Worm (Caenorhabditis elegans): Measurements from ENCODE around the gene dyf-13.

Gene dyf-13

DNA sequence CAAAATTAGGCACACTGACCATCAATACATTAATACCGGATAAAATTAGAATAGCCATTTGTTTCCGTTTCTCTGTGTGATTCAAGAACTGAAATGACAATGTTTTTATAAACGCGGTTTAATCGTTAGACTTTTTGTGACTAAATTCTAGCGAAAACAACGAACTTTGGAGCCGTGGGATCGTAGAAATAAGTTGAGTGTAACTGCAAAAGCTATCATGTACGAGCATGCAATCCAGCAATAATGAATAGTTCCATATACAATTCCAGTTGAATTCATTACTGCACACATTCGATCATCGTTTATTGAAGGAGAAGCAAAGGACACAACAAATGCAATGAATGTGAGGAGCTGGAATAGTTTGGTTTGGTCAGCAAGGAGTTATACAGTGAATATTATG lies 15.0 kb upstream of the dyf-13 start:
- TF ChIP-seq nfya-1 (tag; optimal IDR thresholded peaks at IDR 0.05; ENCODE audit: insufficient read depth), result no peak

DNA sequence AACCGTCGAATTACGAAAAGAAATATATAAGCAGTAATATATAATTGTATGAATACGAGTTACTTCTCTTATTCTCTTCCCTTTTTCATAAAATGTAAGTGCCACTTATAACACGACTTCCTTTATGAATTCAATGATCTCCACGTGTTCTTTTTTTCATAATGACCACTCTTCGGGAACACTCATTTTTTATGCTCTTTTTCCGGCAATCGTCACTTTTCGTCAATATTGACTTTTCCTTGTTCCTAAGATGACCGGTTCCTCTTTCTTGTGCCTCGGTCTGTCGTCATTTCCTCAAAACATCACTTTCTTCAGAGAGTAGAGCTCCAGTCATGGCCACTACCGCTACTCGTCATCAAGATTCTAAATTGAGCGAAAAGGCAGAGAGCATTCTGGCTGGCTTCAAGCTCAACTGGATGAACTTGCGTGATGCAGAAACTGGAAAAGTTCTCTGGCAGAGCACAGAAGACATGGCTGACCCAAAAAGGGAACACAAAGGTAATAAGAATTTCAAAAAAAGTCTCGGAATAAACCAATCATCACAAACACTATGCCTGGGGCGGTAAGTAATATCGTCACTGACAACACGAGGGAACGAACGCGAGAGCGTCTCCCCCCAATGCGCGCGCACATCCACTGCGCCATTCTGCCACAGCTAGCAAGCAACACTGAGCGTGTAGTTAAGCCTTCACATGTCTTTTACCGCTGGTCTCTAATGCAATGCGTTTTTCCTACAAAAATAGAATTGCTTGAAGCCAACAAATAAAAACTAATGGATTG lies 12.5 kb upstream of the dyf-13 start, which contains the start of gene pdl-1:
TSS of gene pdl-1 (plus strand) at position 309 of the 780 bp plus-strand sequence.
- TF ChIP-seq elt-1 (tag; optimal IDR thresholded peaks at IDR 0.05) (no peak), tbx-2 (tag; optimal IDR thresholded peaks at IDR 0.05) (peak; percentile 62), jun-1 (tag; optimal IDR thresholded peaks at IDR 0.05) (peak; percentile 15), lin-39 (tag; optimal IDR thresholded peaks at IDR 0.05) (peak; percentile 68), daf-12 (tag; optimal IDR thresholded peaks at IDR 0.05) (no peak), snpc-4 (tag; optimal IDR thresholded peaks at IDR 0.05) (peak; percentile 60), ztf-4 (tag; optimal IDR thresholded peaks at IDR 0.05) (peak; percentile 72), ztf-11 (tag; optimal IDR thresholded peaks at IDR 0.05) (no peak), R02D3.7 (tag; optimal IDR thresholded peaks at IDR 0.05) (peak; percentile 16), nhr-77 (tag; optimal IDR thresholded peaks at IDR 0.05) (peak; percentile 27), ceh-82 (tag; optimal IDR thresholded peaks at IDR 0.05) (peak; percentile 59), elt-2 (tag; optimal IDR thresholded peaks at IDR 0.05) (peak; percentile 36), nhr-25 (tag; optimal IDR thresholded peaks at IDR 0.05) (no peak), pqm-1 (tag; optimal IDR thresholded peaks at IDR 0.05) (peak; percentile 11), lin-15B (tag; optimal IDR thresholded peaks at IDR 0.05) (peak; percentile 14), nhr-43 (tag; optimal IDR thresholded peaks at IDR 0.05; ENCODE audit: poor library complexity, severe bottlenecking) (peak; percentile 75), aly-2 (tag; optimal IDR thresholded peaks at IDR 0.05) (no peak), egl-5 (tag; optimal IDR thresholded peaks at IDR 0.05) (peak; percentile 25), pha-4 (tag; optimal IDR thresholded peaks at IDR 0.05) (peak; percentile 87), ama-1 (optimal IDR thresholded peaks at IDR 0.05) (peak; percentile 69), skn-1 (tag; optimal IDR thresholded peaks at IDR 0.05) (peak; percentile 6), nfya-1 (tag; optimal IDR thresholded peaks at IDR 0.05; ENCODE audit: insufficient read depth) (peak; percentile 68), unc-39 (tag; optimal IDR thresholded peaks at IDR 0.05) (no peak)

ce11 chrII:7182630-7183029 lies 11.5 kb upstream of the dyf-13 start:
- TF ChIP-seq lin-39 (tag; optimal IDR thresholded peaks at IDR 0.05) (no peak), hmg-11 (tag; optimal IDR thresholded peaks at IDR 0.05) (peak; percentile 57), fkh-10 (GFP tag; optimal IDR thresholded peaks at IDR 0.05) (peak; percentile 72), daf-12 (tag; optimal IDR thresholded peaks at IDR 0.05) (no peak), lin-15B (tag; optimal IDR thresholded peaks at IDR 0.05) (no peak), snpc-4 (tag; optimal IDR thresholded peaks at IDR 0.05) (no peak), egl-5 (tag; optimal IDR thresholded peaks at IDR 0.05) (no peak), unc-62 (GFP tag; optimal IDR thresholded peaks at IDR 0.05) (no peak), nhr-23 (tag; optimal IDR thresholded peaks at IDR 0.05) (no peak), nhr-67 (tag; optimal IDR thresholded peaks at IDR 0.05) (no peak), ztf-11 (tag; optimal IDR thresholded peaks at IDR 0.05) (no peak), nfya-1 (tag; optimal IDR thresholded peaks at IDR 0.05; ENCODE audit: insufficient read depth) (peak; percentile 58), unc-39 (tag; optimal IDR thresholded peaks at IDR 0.05) (no peak), elt-3 (tag; optimal IDR thresholded peaks at IDR 0.05) (no peak), nhr-77 (tag; optimal IDR thresholded peaks at IDR 0.05) (no peak)

DNA sequence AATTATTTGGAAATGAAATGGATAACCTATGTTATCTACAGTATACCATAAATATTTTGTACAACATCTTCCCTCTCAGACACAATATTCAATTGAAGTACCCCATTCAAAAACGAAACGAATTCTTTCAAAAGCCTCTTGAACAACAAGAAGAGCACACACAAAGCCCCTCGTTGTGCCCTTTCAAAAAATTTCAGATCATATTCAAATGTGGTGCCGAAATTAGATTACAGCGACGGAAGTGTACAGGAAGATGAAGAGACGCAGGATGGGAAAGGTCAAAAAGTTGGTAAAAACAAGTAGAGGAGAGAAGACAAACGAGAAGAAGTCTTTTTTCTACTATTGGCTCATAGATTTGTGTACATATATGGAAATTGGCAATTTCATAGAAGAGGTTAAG lies 5.0 kb upstream of the dyf-13 start:
- no peak for TF ChIP-seq nhr-25 (tag; optimal IDR thresholded peaks at IDR 0.05)
- TF ChIP-seq nhr-67 (tag; optimal IDR thresholded peaks at IDR 0.05), result no peak
- peak; percentile 15 for TF ChIP-seq fkh-10 (GFP tag; optimal IDR thresholded peaks at IDR 0.05)

DNA sequence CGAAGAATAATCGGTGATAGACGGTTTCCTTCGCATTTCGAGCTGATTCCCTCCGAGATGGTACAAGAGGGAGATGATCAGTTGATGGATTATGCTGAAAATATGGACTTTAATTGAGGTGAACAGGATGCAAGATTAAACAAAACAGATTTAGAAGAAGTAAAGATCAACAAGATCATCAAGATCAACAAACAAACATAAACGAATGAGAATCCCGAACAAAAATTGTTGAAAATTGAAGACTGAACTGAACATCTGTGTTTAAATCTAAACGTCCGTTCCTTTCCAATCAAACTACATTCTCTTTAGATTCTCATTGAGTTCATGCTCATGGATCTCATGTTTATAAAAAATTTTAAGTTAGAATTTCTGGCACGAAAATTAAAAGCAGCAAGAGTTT lies 3.7 kb upstream of the dyf-13 start, which contains the start of gene glc-4:
TSS of gene glc-4 (minus strand) at position 101 of the 400 bp plus-strand sequence.
- TF ChIP-seq daf-12 (tag; optimal IDR thresholded peaks at IDR 0.05) (no peak), lsy-12 (tag; optimal IDR thresholded peaks at IDR 0.05) (no peak), ceh-9 (tag; optimal IDR thresholded peaks at IDR 0.05) (no peak), lin-15B (tag; optimal IDR thresholded peaks at IDR 0.05) (no peak), hmg-11 (tag; optimal IDR thresholded peaks at IDR 0.05) (no peak), ztf-11 (tag; optimal IDR thresholded peaks at IDR 0.05) (no peak), sea-2 (GFP tag; optimal IDR thresholded peaks at IDR 0.05) (no peak), ceh-82 (tag; optimal IDR thresholded peaks at IDR 0.05) (no peak), unc-62 (GFP tag; optimal IDR thresholded peaks at IDR 0.05) (no peak), nhr-67 (tag; optimal IDR thresholded peaks at IDR 0.05) (no peak), ama-1 (optimal IDR thresholded peaks at IDR 0.05) (no peak), aly-2 (tag; optimal IDR thresholded peaks at IDR 0.05) (no peak)

All from whole organism, L3 larva.